Worm (Caenorhabditis elegans) whole organism, L3 larva: ENCODE results near the gene W03F9.11.

Source experiments
- ceh-16 ChIP-seq: sonication (generic microtip); optimal IDR thresholded peaks from 2 replicates; lab custom pipeline; 2017; ENCODE audit warnings: missing biosample characterization, missing genetic modification characterization
- elt-1 ChIP-seq: fragments of 150-350 bp; optimal IDR thresholded peaks from 2 replicates; lab custom pipeline; 2014; ENCODE audit warnings: missing biosample characterization, missing genetic modification characterization
- jun-1 ChIP-seq: fragments of 150-350 bp; optimal IDR thresholded peaks from 2 replicates; lab custom pipeline; 2014; ENCODE audit warnings: missing biosample characterization, missing genetic modification reagents, missing genetic modification characterization
- lin-15B ChIP-seq: fragments of 150-350 bp; optimal IDR thresholded peaks from 2 replicates; lab custom pipeline; 2014; ENCODE audit warnings: missing biosample characterization, missing genetic modification characterization
- mml-1 ChIP-seq: fragments of 150-350 bp; sonication (generic microtip); optimal IDR thresholded peaks from 3 replicates; lab custom pipeline; 2014; ENCODE audit warnings: missing biosample characterization, missing genetic modification characterization
- nhr-11 ChIP-seq: fragments of 150-350 bp; optimal IDR thresholded peaks from 2 replicates; lab custom pipeline; 2014; ENCODE audit warnings: missing biosample characterization, missing genetic modification characterization
- nhr-237 ChIP-seq: fragments of 150-350 bp; optimal IDR thresholded peaks from 2 replicates; lab custom pipeline; 2014; ENCODE audit warnings: missing biosample characterization, missing genetic modification characterization
- nhr-77 ChIP-seq: fragments of 150-350 bp; optimal IDR thresholded peaks from 2 replicates; lab custom pipeline; 2014; ENCODE audit warnings: missing biosample characterization, missing genetic modification characterization
- tbx-2 ChIP-seq: sonication (generic microtip); optimal IDR thresholded peaks from 2 replicates; lab custom pipeline; 2016; ENCODE audit warnings: mild to moderate bottlenecking, missing genetic modification characterization, missing compliant biosample characterization
- unc-62 ChIP-seq: fragments of 150-350 bp; sonication (generic microtip); optimal IDR thresholded peaks from 4 replicates; lab custom pipeline; 2014; ENCODE audit warnings: missing biosample characterization, missing genetic modification reagents, missing genetic modification characterization

DNA sequence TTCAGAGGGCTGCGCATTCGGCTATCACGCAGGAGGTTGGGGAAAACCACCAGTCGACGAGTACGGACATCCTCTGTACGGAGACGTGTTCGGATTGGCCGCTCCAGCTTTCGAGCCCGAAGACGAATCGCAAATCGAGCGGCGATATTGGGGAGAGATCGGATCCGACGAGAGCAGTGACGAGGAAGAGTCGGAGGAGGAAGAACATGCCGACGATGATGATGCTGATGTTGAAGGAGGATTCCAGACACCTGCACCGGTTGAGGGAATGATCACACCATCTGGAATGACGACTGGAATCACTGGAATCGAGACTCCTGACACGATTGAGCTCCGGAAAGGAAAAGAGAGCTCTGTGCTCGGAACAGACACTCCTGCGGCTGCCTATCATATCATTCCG, 11.0 kb downstream of the W03F9.11 start:
- no peak for TF ChIP-seq ceh-16
- TF ChIP-seq lin-15B (tag; lab: Kevin White, UChicago), result no peak
- no peak for TF ChIP-seq nhr-11 (tag; lab: Kevin White, UChicago)
- TF ChIP-seq unc-62 (GFP tag; lab: Kevin White, UChicago), result no peak
- TF ChIP-seq tbx-2 (tag; lab: Kevin White, UChicago), result no peak
- no peak for TF ChIP-seq nhr-77
- TF ChIP-seq jun-1 (tag; lab: Kevin White, UChicago), result no peak
- no peak for TF ChIP-seq mml-1 (tag; lab: Kevin White, UChicago)
- TF ChIP-seq elt-1 (tag; lab: Kevin White, UChicago), result no peak
- TF ChIP-seq nhr-237 (tag; lab: Kevin White, UChicago), result no peak
